Fruit fly (Drosophila melanogaster) S2 (cell line): ENCODE measurements around the gene chas.

ENCODE experiments used
- CG8478 ChIP-seq: fragments of >200 bp; optimal IDR thresholded peaks from 2 replicates; lab custom pipeline; 2018
- CTCF ChIP-seq, 2 experiments: fragments of >200 bp; optimal IDR thresholded peaks; 2 replicates each; lab custom pipeline; 2018

dm6 chrX:17693981-17694872 lies 4.3 kb downstream of the chas start:
- TF ChIP-seq CG8478 (lab: Kevin White, UChicago) = no peak
- TF ChIP-seq CTCF (optimal IDR thresholded peaks at IDR 0.05; lab: Kevin White, UChicago) = no peak
